Worm (Caenorhabditis elegans): ENCODE data around the gene R10D12.8.

DNA sequence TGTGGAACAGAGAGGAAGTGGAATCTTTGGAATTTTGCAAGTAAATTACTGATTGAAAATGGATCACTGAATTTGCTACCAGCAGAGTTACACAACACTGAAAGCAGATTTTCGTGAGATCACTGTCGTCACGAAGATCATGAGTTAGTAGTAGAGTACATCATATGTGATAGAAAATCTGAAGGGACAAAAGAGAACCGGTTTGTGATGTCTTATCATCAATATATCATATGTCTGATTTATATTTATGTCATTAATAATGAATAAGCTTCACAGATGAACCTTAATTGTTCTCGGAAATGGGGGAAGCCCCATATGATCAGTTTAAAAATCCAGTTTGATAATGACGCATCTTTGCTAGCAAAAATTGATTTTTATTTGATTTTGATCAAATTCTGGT is 17.0 kb downstream of the R10D12.8 start:
- TF ChIP-seq nhr-76 (tag; optimal IDR thresholded peaks at IDR 0.05), result no peak
- TF ChIP-seq pqm-1 (tag; optimal IDR thresholded peaks at IDR 0.05), result no peak
- TF ChIP-seq egl-13 (tag; optimal IDR thresholded peaks at IDR 0.05), result no peak
- TF ChIP-seq mep-1 (tag; optimal IDR thresholded peaks at IDR 0.05), result no peak
- peak; percentile 2 for TF ChIP-seq nhr-20 (tag; optimal IDR thresholded peaks at IDR 0.05)
- TF ChIP-seq aly-2 (tag; optimal IDR thresholded peaks at IDR 0.05), result no peak
